Fruit fly (Drosophila melanogaster) whole organism: Measurements from ENCODE around the gene Est-6.

Source experiments
- Dll ChIP-seq: fragments of >200 bp; optimal IDR thresholded peaks from 2 replicates; lab custom pipeline; 2017
- pan ChIP-seq: fragments of >200 bp; optimal IDR thresholded peaks from 2 replicates; lab custom pipeline; 2017
- psq ChIP-seq: fragments of >200 bp; optimal IDR thresholded peaks from 2 replicates; lab custom pipeline; 2017
- usp ChIP-seq: fragments of >200 bp; optimal IDR thresholded peaks from 2 replicates; lab custom pipeline; 2017; ENCODE audit warnings: missing biosample characterization, missing genetic modification characterization, mixed read lengths

dm6 chr3L:12222945-12223634 is 34.5 kb downstream of the Est-6 start:
- TF ChIP-seq usp (GFP tag; lab: Kevin White, UChicago) (no peak), psq (lab: Kevin White, UChicago) (no peak), pan (no peak), Dll (lab: Kevin White, UChicago) (no peak)
